Worm (Caenorhabditis elegans) whole organism, L4 larva: Measurements from ENCODE around the gene srw-7.

Experiments
- ZK546.5 ChIP-seq, 2 experiments: sonication (generic microtip); optimal IDR thresholded peaks; 2 replicates each; lab custom pipeline; 2017; ENCODE audit warnings: missing biosample characterization in 2 of 2, missing genetic modification characterization in 2 of 2
- dpl-1 ChIP-seq: fragments of 150-350 bp; optimal IDR thresholded peaks from 2 replicates; lab custom pipeline; 2014; ENCODE audit warnings: missing biosample characterization, missing genetic modification reagents, missing genetic modification characterization
- egl-27 ChIP-seq: sonication (generic microtip); optimal IDR thresholded peaks from 3 replicates; lab custom pipeline; 2017; ENCODE audit warnings: missing biosample characterization, missing genetic modification reagents, missing genetic modification characterization
- fos-1 ChIP-seq: fragments of 150-350 bp; optimal IDR thresholded peaks from 2 replicates; lab custom pipeline; 2014; ENCODE audit warnings: missing biosample characterization, missing genetic modification characterization
- lin-39 ChIP-seq: fragments of 150-350 bp; optimal IDR thresholded peaks from 2 replicates; lab custom pipeline; 2014; ENCODE audit warnings: missing biosample characterization, missing genetic modification reagents, missing genetic modification characterization
- mdl-1 ChIP-seq, 2 experiments: fragments of 150-350 bp in 1 of 2; sonication (generic microtip) in 1 of 2; optimal IDR thresholded peaks; 2 replicates each; lab custom pipeline; 2014 to 2017; ENCODE audit warnings: missing biosample characterization in 2 of 2, missing genetic modification characterization in 2 of 2
- nhr-237 ChIP-seq: sonication (generic microtip); optimal IDR thresholded peaks from 2 replicates; lab custom pipeline; 2017; ENCODE audit warnings: missing biosample characterization, missing genetic modification characterization
- skn-1 ChIP-seq: fragments of 150-350 bp; optimal IDR thresholded peaks from 2 replicates; lab custom pipeline; 2014; ENCODE audit warnings: missing biosample characterization, missing genetic modification characterization
- zag-1 ChIP-seq: fragments of 150-350 bp; optimal IDR thresholded peaks from 2 replicates; lab custom pipeline; 2014; ENCODE audit warnings: missing biosample characterization, missing genetic modification characterization
- zip-2 ChIP-seq: fragments of 150-350 bp; optimal IDR thresholded peaks from 2 replicates; lab custom pipeline; 2014; ENCODE audit warnings: missing biosample characterization, missing genetic modification characterization

DNA sequence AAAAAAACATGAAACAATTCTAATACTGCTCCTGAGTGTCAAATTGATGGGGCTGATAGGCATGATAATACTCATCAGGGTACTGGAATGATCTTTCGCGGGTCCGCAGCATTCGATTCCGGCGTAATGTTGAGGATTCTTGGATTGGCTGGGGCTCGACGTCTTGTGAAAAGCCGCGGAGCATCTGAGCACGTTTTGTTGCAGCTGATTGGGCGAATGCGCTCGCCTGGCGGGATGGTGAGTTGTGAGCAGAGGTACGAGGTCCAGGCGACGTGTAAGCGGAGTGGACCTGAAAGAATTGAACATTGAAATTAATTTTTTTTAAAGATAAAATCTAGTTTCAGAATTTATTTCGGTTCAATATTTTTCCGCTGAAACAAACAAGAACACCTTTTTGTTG, 7.9 kb downstream of the srw-7 start:
- no peak for TF ChIP-seq mdl-1 (tag; optimal IDR thresholded peaks at IDR 0.05; lab: Kevin White, UChicago)
- no peak for TF ChIP-seq nhr-237 (tag; lab: Kevin White, UChicago)
- TF ChIP-seq egl-27 (tag; lab: Kevin White, UChicago): no peak
- TF ChIP-seq zag-1 (tag; lab: Kevin White, UChicago): no peak
- TF ChIP-seq dpl-1: no peak
- TF ChIP-seq lin-39 (tag; lab: Kevin White, UChicago): no peak
- TF ChIP-seq skn-1 (tag; lab: Kevin White, UChicago): no peak
- no peak for TF ChIP-seq fos-1
- TF ChIP-seq zip-2: no peak
- no peak for TF ChIP-seq ZK546.5 (tag; optimal IDR thresholded peaks at IDR 0.05; lab: Kevin White, UChicago)
